Worm (Caenorhabditis elegans): ENCODE results near the gene H40L08.7.

The H40L08.7 gene

DNA sequence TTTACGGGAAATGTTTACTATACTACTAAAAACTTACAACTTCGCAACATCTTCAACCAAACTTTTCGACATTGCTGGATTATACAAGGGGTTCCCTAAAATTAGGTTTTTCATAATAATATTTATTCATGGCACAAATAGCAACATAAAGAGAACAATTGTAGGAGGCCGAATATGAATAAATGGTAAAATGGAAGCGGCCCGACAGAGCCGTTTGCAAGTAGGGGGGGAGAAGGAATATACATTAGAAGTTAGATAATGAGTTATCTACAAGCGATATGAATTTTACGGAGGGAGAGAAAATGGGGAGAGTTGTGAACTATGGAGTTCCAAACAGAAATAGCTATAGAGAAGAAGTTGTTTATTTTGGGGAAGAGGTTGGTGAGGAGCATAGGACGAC lies 17.2 kb downstream of the H40L08.7 start, which contains the start of gene fbxa-96:
Gene fbxa-96, minus strand, starts transcription at position 101 of the 400 bp plus-strand sequence.
- no peak for TF ChIP-seq tab-1 (GFP tag; IDR thresholded peaks at IDR 0.05)
- TF ChIP-seq ztf-23 (GFP tag; IDR thresholded peaks at IDR 0.05): no peak
- TF ChIP-seq flt-1 (GFP tag; IDR thresholded peaks at IDR 0.05): no peak
- no peak for TF ChIP-seq med-1 (GFP tag; optimal IDR thresholded peaks at IDR 0.05; ENCODE audit: insufficient read depth)
- TF ChIP-seq T22C8.4 (GFP tag; IDR thresholded peaks at IDR 0.05): no peak
- TF ChIP-seq ztf-29 (GFP tag; IDR thresholded peaks at IDR 0.05): no peak
- no peak for TF ChIP-seq klf-2 (GFP tag; conservative IDR thresholded peaks at IDR 0.05)
- no peak for TF ChIP-seq ref-1 (GFP tag; conservative IDR thresholded peaks at IDR 0.05)
- no peak for TF ChIP-seq cog-1 (tag; optimal IDR thresholded peaks at IDR 0.05)

DNA sequence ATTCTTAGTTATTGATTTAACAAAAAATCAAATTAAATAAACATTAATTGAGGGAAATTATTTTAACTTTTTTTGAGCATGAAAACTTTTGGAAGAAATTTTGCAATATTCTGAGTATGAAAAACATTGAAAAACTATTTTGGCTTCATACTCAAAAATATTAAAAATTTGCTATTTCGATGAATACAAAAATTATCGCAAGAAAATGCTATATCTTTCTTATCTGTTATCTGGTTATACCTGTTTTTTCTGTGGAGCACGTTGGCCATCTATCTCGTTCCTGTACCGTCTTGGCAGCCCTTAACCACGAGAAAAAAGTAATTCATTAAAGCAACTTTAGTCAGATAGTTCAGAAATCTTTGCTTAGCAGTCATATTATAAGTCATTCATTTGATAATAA lies 19.6 kb downstream of the H40L08.7 start:
- TF ChIP-seq cog-1 (tag; optimal IDR thresholded peaks at IDR 0.05) (no peak), ztf-29 (GFP tag; IDR thresholded peaks at IDR 0.05) (no peak), T22C8.4 (GFP tag; IDR thresholded peaks at IDR 0.05) (no peak), klf-2 (GFP tag; conservative IDR thresholded peaks at IDR 0.05) (no peak), ztf-23 (GFP tag; IDR thresholded peaks at IDR 0.05) (no peak), ref-1 (GFP tag; conservative IDR thresholded peaks at IDR 0.05) (no peak), flt-1 (GFP tag; IDR thresholded peaks at IDR 0.05) (no peak)

DNA sequence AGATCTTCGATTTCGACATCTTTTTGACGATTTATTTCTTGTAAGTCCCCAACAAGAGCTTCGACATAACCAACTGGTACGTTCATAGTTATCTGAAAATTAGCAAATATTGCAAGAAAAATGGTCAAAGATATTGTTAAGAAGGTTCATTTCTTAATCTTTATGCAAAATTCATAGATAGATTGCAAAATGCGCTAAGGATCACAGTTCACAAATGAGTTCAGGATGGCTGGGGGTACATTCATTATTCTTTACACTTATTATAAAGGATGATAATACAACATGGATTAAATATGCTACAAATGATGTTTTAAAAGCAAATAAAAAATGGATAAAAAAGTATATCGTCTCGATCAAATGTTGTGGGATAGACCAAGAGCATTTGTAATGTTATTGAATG lies 20.8 kb downstream of the H40L08.7 start, which contains the start of gene H03G16.5:
Gene H03G16.5, minus strand, starts transcription at position 101 of the 400 bp plus-strand sequence.
- no peak for TF ChIP-seq klf-2 (GFP tag; conservative IDR thresholded peaks at IDR 0.05)
- no peak for TF ChIP-seq flt-1 (GFP tag; IDR thresholded peaks at IDR 0.05)
- no peak for TF ChIP-seq T22C8.4 (GFP tag; IDR thresholded peaks at IDR 0.05)
- TF ChIP-seq med-1 (GFP tag; optimal IDR thresholded peaks at IDR 0.05; ENCODE audit: insufficient read depth): no peak
- TF ChIP-seq tab-1 (GFP tag; IDR thresholded peaks at IDR 0.05): no peak

DNA sequence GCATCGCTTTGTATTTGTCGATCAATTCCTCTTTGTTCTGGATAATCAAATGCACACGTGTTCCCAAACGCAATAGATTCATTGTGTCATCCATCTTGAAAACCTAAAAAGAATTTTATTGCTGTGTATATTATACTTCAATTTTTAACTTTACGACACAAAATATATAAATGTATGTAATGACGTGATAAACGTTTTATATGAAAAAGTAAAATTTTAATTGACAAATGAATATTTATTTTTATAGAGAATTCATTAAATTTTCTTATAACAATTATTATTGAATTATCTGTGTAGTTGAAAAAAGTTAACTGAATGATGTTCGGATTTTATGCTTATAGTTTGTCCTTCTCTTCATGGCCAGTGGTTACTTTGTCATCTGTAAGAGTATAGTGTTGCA lies 21.6 kb downstream of the H40L08.7 start, which contains the start of gene H03G16.7:
Gene H03G16.7, minus strand, starts transcription at position 101 of the 400 bp plus-strand sequence.
- TF ChIP-seq tab-1 (GFP tag; IDR thresholded peaks at IDR 0.05): no peak
- no peak for TF ChIP-seq med-1 (GFP tag; optimal IDR thresholded peaks at IDR 0.05; ENCODE audit: insufficient read depth)
- TF ChIP-seq klf-2 (GFP tag; conservative IDR thresholded peaks at IDR 0.05): no peak
- TF ChIP-seq ztf-23 (GFP tag; IDR thresholded peaks at IDR 0.05): no peak
- no peak for TF ChIP-seq T22C8.4 (GFP tag; IDR thresholded peaks at IDR 0.05)
- no peak for TF ChIP-seq ref-1 (GFP tag; conservative IDR thresholded peaks at IDR 0.05)
- TF ChIP-seq ztf-29 (GFP tag; IDR thresholded peaks at IDR 0.05): no peak
- TF ChIP-seq cog-1 (tag; optimal IDR thresholded peaks at IDR 0.05): no peak
- no peak for TF ChIP-seq flt-1 (GFP tag; IDR thresholded peaks at IDR 0.05)

DNA sequence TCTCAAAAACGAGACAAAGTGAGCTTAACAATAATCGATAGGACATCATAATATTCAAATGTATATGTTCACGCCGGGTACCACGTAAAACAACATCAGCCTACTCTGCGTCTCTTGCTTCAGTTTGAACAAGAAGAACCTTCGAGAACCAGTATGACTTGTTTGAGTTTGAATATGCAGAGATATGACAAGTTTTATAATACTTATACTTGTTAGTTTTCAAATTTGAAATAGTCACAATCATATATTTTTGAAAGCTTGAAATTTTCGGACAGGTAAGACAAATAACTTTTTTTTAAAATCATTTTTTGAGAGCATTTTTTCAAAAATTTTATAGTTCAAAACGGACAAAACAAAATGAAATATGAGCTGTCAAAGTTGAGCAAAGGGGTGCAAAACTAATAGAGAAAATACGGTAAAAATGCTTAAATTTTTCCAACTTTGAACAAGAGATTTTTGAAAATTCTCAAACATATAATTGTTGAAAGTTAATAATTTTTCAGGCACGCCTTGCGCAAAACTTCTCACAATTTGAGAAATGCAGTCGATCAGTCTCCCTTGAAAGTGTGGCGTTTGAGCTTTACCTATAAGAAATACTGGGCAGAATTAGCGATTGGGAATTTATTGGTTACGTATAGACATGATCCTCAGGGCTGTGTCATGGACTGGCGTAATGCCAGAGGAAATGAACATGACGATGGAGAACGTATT lies 24.2 kb downstream of the H40L08.7 start, which contains the start of gene H03G16.1:
Gene H03G16.1, plus strand, starts transcription at position 661 of the 711 bp plus-strand sequence.
- TF ChIP-seq ztf-29 (GFP tag; IDR thresholded peaks at IDR 0.05): no peak

DNA sequence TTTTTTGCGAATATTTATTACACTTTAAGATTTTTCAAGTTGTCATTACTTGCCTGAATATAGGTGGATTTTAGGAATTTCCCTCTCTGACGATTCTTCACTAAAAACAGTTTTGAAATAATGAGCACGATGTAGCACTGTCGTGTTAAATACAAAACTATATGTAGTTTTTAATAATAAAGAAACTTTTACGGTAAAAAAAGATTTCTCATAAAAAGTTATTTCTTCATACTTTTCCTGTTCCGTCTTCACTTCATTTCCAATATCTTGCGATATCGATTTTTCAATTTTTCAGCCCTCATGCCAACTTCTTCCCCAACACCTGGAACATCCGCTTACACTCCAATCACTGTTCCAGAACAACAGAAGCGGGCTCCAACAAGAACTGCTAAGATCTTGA lies 25.2 kb downstream of the H40L08.7 start, which contains the start of gene H03G16.6:
Gene H03G16.6, plus strand, starts transcription at position 301 of the 400 bp plus-strand sequence.
- TF ChIP-seq tab-1 (GFP tag; IDR thresholded peaks at IDR 0.05): no peak
- no peak for TF ChIP-seq T22C8.4 (GFP tag; IDR thresholded peaks at IDR 0.05)
- TF ChIP-seq cog-1 (tag; optimal IDR thresholded peaks at IDR 0.05): no peak
- TF ChIP-seq ztf-29 (GFP tag; IDR thresholded peaks at IDR 0.05): no peak
- TF ChIP-seq ztf-23 (GFP tag; IDR thresholded peaks at IDR 0.05): no peak
- no peak for TF ChIP-seq klf-2 (GFP tag; conservative IDR thresholded peaks at IDR 0.05)
- no peak for TF ChIP-seq ref-1 (GFP tag; conservative IDR thresholded peaks at IDR 0.05)
- TF ChIP-seq flt-1 (GFP tag; IDR thresholded peaks at IDR 0.05): no peak
- no peak for TF ChIP-seq med-1 (GFP tag; optimal IDR thresholded peaks at IDR 0.05; ENCODE audit: insufficient read depth)

DNA sequence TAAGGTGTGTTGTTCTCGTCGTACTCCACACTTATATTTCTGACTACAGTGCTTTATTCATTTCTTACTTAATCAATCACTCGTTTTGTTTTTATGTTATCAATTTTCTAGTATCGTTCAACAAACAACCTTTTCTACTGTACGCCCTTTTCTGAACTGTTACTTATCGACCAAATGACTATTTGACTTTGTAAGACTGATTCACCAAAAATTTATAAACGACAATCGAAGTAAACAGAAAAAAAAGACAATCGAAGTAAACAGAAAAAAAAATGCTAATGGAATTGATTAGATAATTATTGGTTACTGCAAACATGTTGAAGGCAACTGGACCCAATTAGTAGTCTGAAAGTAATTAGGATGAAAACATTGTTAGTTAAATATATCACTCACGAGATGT lies 27.5 kb downstream of the H40L08.7 start:
- TF ChIP-seq cog-1 (tag; optimal IDR thresholded peaks at IDR 0.05) (no peak), med-1 (GFP tag; optimal IDR thresholded peaks at IDR 0.05; ENCODE audit: insufficient read depth) (no peak), klf-2 (GFP tag; conservative IDR thresholded peaks at IDR 0.05) (no peak), ztf-23 (GFP tag; IDR thresholded peaks at IDR 0.05) (no peak), ref-1 (GFP tag; conservative IDR thresholded peaks at IDR 0.05) (no peak), T22C8.4 (GFP tag; IDR thresholded peaks at IDR 0.05) (no peak), flt-1 (GFP tag; IDR thresholded peaks at IDR 0.05) (no peak), tab-1 (GFP tag; IDR thresholded peaks at IDR 0.05) (no peak), ztf-29 (GFP tag; IDR thresholded peaks at IDR 0.05) (no peak)

DNA sequence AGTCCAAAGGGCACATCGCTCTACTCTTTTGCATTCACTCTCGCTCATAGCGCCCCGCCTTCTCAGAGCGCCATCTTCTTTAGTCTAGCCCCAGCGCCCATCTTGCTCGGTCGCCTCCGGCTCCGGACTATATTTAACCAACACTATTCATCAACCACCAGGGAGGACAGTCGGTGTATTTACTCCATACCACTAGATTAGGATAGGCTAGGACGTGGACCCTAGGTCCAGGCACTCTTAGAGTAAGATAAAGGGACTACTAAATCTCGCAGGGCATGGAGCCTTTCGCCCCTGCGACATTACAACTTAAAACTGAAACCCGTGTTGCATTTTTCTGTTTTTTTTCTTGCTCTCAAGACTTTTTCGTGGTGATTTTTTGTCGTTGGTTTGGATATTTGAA lies 30.0 kb downstream of the H40L08.7 start:
- no peak for TF ChIP-seq T22C8.4 (GFP tag; IDR thresholded peaks at IDR 0.05)
- no peak for TF ChIP-seq flt-1 (GFP tag; IDR thresholded peaks at IDR 0.05)
- no peak for TF ChIP-seq ref-1 (GFP tag; conservative IDR thresholded peaks at IDR 0.05)
- TF ChIP-seq tab-1 (GFP tag; IDR thresholded peaks at IDR 0.05): no peak
- TF ChIP-seq ztf-23 (GFP tag; IDR thresholded peaks at IDR 0.05): no peak
- TF ChIP-seq cog-1 (tag; optimal IDR thresholded peaks at IDR 0.05): no peak
- no peak for TF ChIP-seq ztf-29 (GFP tag; IDR thresholded peaks at IDR 0.05)
- TF ChIP-seq med-1 (GFP tag; optimal IDR thresholded peaks at IDR 0.05; ENCODE audit: insufficient read depth): no peak
- TF ChIP-seq klf-2 (GFP tag; conservative IDR thresholded peaks at IDR 0.05): no peak

DNA sequence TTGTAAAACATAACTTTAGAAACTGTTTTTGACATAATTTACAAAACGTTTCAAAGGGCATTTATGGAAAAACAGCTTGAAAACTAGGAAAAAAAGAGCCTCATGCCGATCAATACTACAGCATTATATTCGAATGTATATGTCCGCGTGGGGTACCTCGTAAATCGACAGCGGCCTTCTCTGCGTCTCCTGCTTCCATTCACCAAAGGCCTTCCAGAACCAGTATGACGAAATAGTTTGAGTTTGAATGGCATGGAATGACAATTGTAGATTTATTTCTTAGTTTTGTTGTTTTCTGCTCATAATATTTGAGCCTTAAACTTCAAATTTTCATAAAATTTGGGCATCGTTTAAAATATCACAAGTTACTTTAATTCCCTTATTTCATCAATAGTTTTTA lies 32.1 kb downstream of the H40L08.7 start:
- no peak for TF ChIP-seq klf-2 (GFP tag; conservative IDR thresholded peaks at IDR 0.05)
- no peak for TF ChIP-seq cog-1 (tag; optimal IDR thresholded peaks at IDR 0.05)
- TF ChIP-seq tab-1 (GFP tag; IDR thresholded peaks at IDR 0.05): no peak
- no peak for TF ChIP-seq ref-1 (GFP tag; conservative IDR thresholded peaks at IDR 0.05)
- no peak for TF ChIP-seq ztf-23 (GFP tag; IDR thresholded peaks at IDR 0.05)
- TF ChIP-seq flt-1 (GFP tag; IDR thresholded peaks at IDR 0.05): no peak
- TF ChIP-seq T22C8.4 (GFP tag; IDR thresholded peaks at IDR 0.05): no peak
- TF ChIP-seq ztf-29 (GFP tag; IDR thresholded peaks at IDR 0.05): no peak
- no peak for TF ChIP-seq med-1 (GFP tag; optimal IDR thresholded peaks at IDR 0.05; ENCODE audit: insufficient read depth)

DNA sequence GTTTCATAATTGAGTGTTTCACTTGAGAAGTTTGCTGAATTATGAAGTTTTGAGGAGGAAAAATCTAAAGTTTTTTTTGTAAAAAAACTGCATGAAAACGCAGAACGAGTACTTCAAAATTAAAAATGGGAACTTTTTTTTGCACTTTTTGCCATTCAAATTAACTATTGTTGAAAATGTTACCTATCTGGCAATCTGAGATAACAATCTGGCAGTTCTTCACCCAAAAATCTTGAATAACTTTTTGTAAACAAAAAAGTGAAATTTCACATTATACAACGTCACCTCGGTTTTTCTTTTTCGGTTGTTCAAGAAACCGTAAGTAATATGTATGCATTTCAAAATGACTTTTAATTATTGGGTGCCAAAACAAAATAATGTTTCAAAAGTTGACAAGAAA lies 35.0 kb downstream of the H40L08.7 start:
- TF ChIP-seq ref-1 (GFP tag; conservative IDR thresholded peaks at IDR 0.05) (no peak), ztf-23 (GFP tag; IDR thresholded peaks at IDR 0.05) (no peak), T22C8.4 (GFP tag; IDR thresholded peaks at IDR 0.05) (no peak), tab-1 (GFP tag; IDR thresholded peaks at IDR 0.05) (no peak), flt-1 (GFP tag; IDR thresholded peaks at IDR 0.05) (no peak), ztf-29 (GFP tag; IDR thresholded peaks at IDR 0.05) (no peak), cog-1 (tag; optimal IDR thresholded peaks at IDR 0.05) (no peak), klf-2 (GFP tag; conservative IDR thresholded peaks at IDR 0.05) (no peak), med-1 (GFP tag; optimal IDR thresholded peaks at IDR 0.05; ENCODE audit: insufficient read depth) (no peak)

Data from whole organism, midembryonic.